Worm (Caenorhabditis elegans) whole organism, L2 larva: ENCODE results near the gene lpr-4.
A peak's percentile ranks its signal among the peaks of the same experiment; 100 is the strongest.

Experiments
- C34F6.9 ChIP-seq: fragments of 150-350 bp; optimal IDR thresholded peaks from 2 replicates; lab custom pipeline; 2014; ENCODE audit warnings: missing biosample characterization, missing genetic modification characterization
- F13H6.1 ChIP-seq: sonication (generic microtip); optimal IDR thresholded peaks from 2 replicates; lab custom pipeline; 2016; ENCODE audit warnings: missing genetic modification characterization, missing compliant biosample characterization
- Y55F3AM.14 ChIP-seq: fragments of 200-800 bp; sonication (Bioruptor generic); optimal IDR thresholded peaks from 2 replicates; lab custom pipeline; 2018; ENCODE audit warnings: mild to moderate bottlenecking, missing genetic modification characterization, missing compliant biosample characterization
- ZK546.5 ChIP-seq: sonication (generic microtip); optimal IDR thresholded peaks from 2 replicates; lab custom pipeline; 2017; ENCODE audit warnings: missing biosample characterization, missing genetic modification characterization
- alr-1 ChIP-seq: fragments of 150-350 bp; optimal IDR thresholded peaks from 2 replicates; lab custom pipeline; 2014; ENCODE audit warnings: missing biosample characterization, missing genetic modification characterization
- aly-2 ChIP-seq: fragments of 150-350 bp; optimal IDR thresholded peaks from 2 replicates; lab custom pipeline; 2014; ENCODE audit warnings: missing biosample characterization, missing genetic modification characterization
- blmp-1 ChIP-seq: sonication (generic microtip); optimal IDR thresholded peaks from 2 replicates; lab custom pipeline; 2017; ENCODE audit warnings: missing genetic modification characterization, mild to moderate bottlenecking, missing compliant biosample characterization, antibody characterized with exemption, moderate library complexity; ENCODE audit not compliant: insufficient read depth
- ceh-16 ChIP-seq: fragments of 150-350 bp; optimal IDR thresholded peaks from 2 replicates; lab custom pipeline; 2014; ENCODE audit warnings: missing biosample characterization, missing genetic modification characterization
- ceh-82 ChIP-seq: fragments of 150-350 bp; optimal IDR thresholded peaks from 2 replicates; lab custom pipeline; 2014; ENCODE audit warnings: missing biosample characterization, missing genetic modification characterization
- crh-2 ChIP-seq: sonication (generic microtip); optimal IDR thresholded peaks from 2 replicates; lab custom pipeline; 2017; ENCODE audit warnings: missing biosample characterization, missing genetic modification characterization
- elt-1 ChIP-seq: fragments of 150-350 bp; optimal IDR thresholded peaks from 2 replicates; lab custom pipeline; 2014; ENCODE audit warnings: missing biosample characterization, missing genetic modification characterization
- elt-3 ChIP-seq: sonication (generic microtip); optimal IDR thresholded peaks from 2 replicates; lab custom pipeline; 2017; ENCODE audit warnings: missing biosample characterization, missing genetic modification characterization
- fos-1 ChIP-seq: fragments of 150-350 bp; optimal IDR thresholded peaks from 2 replicates; lab custom pipeline; 2014; ENCODE audit warnings: missing biosample characterization, missing genetic modification characterization
- lin-13 ChIP-seq: fragments of 150-350 bp; optimal IDR thresholded peaks from 2 replicates; lab custom pipeline; 2014; ENCODE audit warnings: missing biosample characterization, missing genetic modification reagents, missing genetic modification characterization
- mab-5 ChIP-seq: fragments of 150-350 bp; optimal IDR thresholded peaks from 2 replicates; lab custom pipeline; 2014; ENCODE audit warnings: missing biosample characterization, missing genetic modification characterization
- mbf-1 ChIP-seq: sonication (generic microtip); optimal IDR thresholded peaks from 2 replicates; lab custom pipeline; 2017; ENCODE audit warnings: missing biosample characterization, missing genetic modification characterization
- mdl-1 ChIP-seq, 2 experiments: fragments of 150-350 bp in 1 of 2; sonication (generic microtip) in 1 of 2; optimal IDR thresholded peaks; 2 replicates each; lab custom pipeline; 2017; ENCODE audit warnings: missing biosample characterization in 2 of 2, missing genetic modification characterization in 2 of 2
- nhr-11 ChIP-seq: fragments of 150-350 bp; optimal IDR thresholded peaks from 2 replicates; lab custom pipeline; 2014; ENCODE audit warnings: missing biosample characterization, missing genetic modification characterization
- nhr-12 ChIP-seq: fragments of 150-350 bp; optimal IDR thresholded peaks from 2 replicates; lab custom pipeline; 2014; ENCODE audit warnings: missing biosample characterization, missing genetic modification characterization
- nhr-21 ChIP-seq: fragments of 150-350 bp; optimal IDR thresholded peaks from 2 replicates; lab custom pipeline; 2014; ENCODE audit warnings: missing biosample characterization, missing genetic modification characterization
- nhr-23 ChIP-seq: fragments of 150-350 bp; optimal IDR thresholded peaks from 2 replicates; lab custom pipeline; 2014; ENCODE audit warnings: missing biosample characterization, missing genetic modification reagents, missing genetic modification characterization
- nhr-237 ChIP-seq: fragments of 150-350 bp; optimal IDR thresholded peaks from 2 replicates; lab custom pipeline; 2014; ENCODE audit warnings: missing biosample characterization, missing genetic modification characterization
- nhr-6 ChIP-seq: fragments of 150-350 bp; optimal IDR thresholded peaks from 2 replicates; lab custom pipeline; 2014; ENCODE audit warnings: missing biosample characterization, missing genetic modification characterization
- nhr-77 ChIP-seq: fragments of 150-350 bp; optimal IDR thresholded peaks from 2 replicates; lab custom pipeline; 2014; ENCODE audit warnings: missing biosample characterization, missing genetic modification characterization
- peb-1 ChIP-seq: fragments of 150-350 bp; optimal IDR thresholded peaks from 2 replicates; lab custom pipeline; 2014; ENCODE audit warnings: missing biosample characterization, missing genetic modification characterization
- sem-4 ChIP-seq: fragments of 150-350 bp; optimal IDR thresholded peaks from 2 replicates; lab custom pipeline; 2014; ENCODE audit warnings: missing biosample characterization, missing genetic modification reagents, missing genetic modification characterization
- skn-1 ChIP-seq: sonication (generic microtip); optimal IDR thresholded peaks from 2 replicates; lab custom pipeline; 2017; ENCODE audit warnings: missing biosample characterization, missing genetic modification characterization
- sma-9 ChIP-seq, 2 experiments: fragments of 150-350 bp in 1 of 2; sonication (generic microtip) in 1 of 2; optimal IDR thresholded peaks; 2 replicates each; lab custom pipeline; 2014 to 2016; ENCODE audit warnings: missing genetic modification characterization in 2 of 2, mild to moderate bottlenecking in 1 of 2, missing biosample characterization in 1 of 2, missing compliant biosample characterization in 1 of 2, missing genetic modification reagents in 1 of 2, moderate library complexity in 1 of 2
- snpc-4 ChIP-seq: fragments of 150-350 bp; optimal IDR thresholded peaks from 2 replicates; lab custom pipeline; 2014; ENCODE audit warnings: missing biosample characterization, missing genetic modification characterization
- unc-39 ChIP-seq: fragments of 150-350 bp; optimal IDR thresholded peaks from 2 replicates; lab custom pipeline; 2014; ENCODE audit warnings: missing biosample characterization, missing genetic modification characterization
- unc-62 ChIP-seq: fragments of 150-350 bp; optimal IDR thresholded peaks from 2 replicates; lab custom pipeline; 2014; ENCODE audit warnings: missing biosample characterization, missing genetic modification reagents, missing genetic modification characterization
- ztf-1 ChIP-seq: fragments of 200-800 bp; sonication (Bioruptor generic); conservative IDR thresholded peaks from 2 replicates; pipeline ENCODE4 v1.3.6; 2022; ENCODE audit warnings: missing genetic modification characterization, missing compliant biosample characterization
- ztf-4 ChIP-seq: fragments of 150-350 bp; optimal IDR thresholded peaks from 2 replicates; lab custom pipeline; 2014; ENCODE audit warnings: missing biosample characterization, missing genetic modification characterization

The lpr-4 gene

ce11 chrX:11035563-11035962 is 29.4 kb upstream of the lpr-4 start (continued):
- TF ChIP-seq peb-1 (tag; lab: Kevin White, UChicago) = no peak
- TF ChIP-seq mbf-1 (tag; lab: Kevin White, UChicago) = no peak
- peak; percentile 28 for TF ChIP-seq mab-5 (tag; lab: Kevin White, UChicago)
- TF ChIP-seq nhr-12 (tag; lab: Kevin White, UChicago) = no peak
- no peak for TF ChIP-seq sem-4 (tag; lab: Kevin White, UChicago)
- TF ChIP-seq skn-1 (tag; lab: Kevin White, UChicago) = no peak
- no peak for TF ChIP-seq crh-2 (tag; lab: Kevin White, UChicago)
- no peak for TF ChIP-seq alr-1
- no peak for TF ChIP-seq nhr-21 (tag; lab: Kevin White, UChicago)
- TF ChIP-seq fos-1 = no peak
- no peak for TF ChIP-seq nhr-77 (tag; lab: Kevin White, UChicago)
- TF ChIP-seq sma-9 (GFP tag; optimal IDR thresholded peaks at IDR 0.05; lab: Kevin White, UChicago) = peak; percentile 50
- TF ChIP-seq sma-9 (tag; optimal IDR thresholded peaks at IDR 0.05; lab: Kevin White, UChicago) = no peak
- no peak for TF ChIP-seq nhr-23 (tag; lab: Kevin White, UChicago)
- no peak for TF ChIP-seq ceh-16

ce11 chrX:11036114-11037087 is 28.5 kb upstream of the lpr-4 start:
- TF ChIP-seq fos-1 (peak; percentile 59), unc-39 (tag; lab: Kevin White, UChicago) (no peak), blmp-1 (tag; lab: Kevin White, UChicago) (peak; percentile 89), nhr-21 (tag; lab: Kevin White, UChicago) (peak; percentile 35), mdl-1 (tag; optimal IDR thresholded peaks at IDR 0.05; lab: Kevin White, UChicago) (peak in 1 of 2 experiments; percentile 0), lin-13 (no peak), crh-2 (tag; lab: Kevin White, UChicago) (peak; percentile 75), sem-4 (tag; lab: Kevin White, UChicago) (peak; percentile 34), sma-9 (GFP tag; optimal IDR thresholded peaks at IDR 0.05; lab: Kevin White, UChicago) (peak; percentile 26), sma-9 (tag; optimal IDR thresholded peaks at IDR 0.05; lab: Kevin White, UChicago) (no peak), nhr-6 (tag; lab: Kevin White, UChicago) (no peak), alr-1 (no peak), F13H6.1 (tag; lab: Kevin White, UChicago) (peak; percentile 36), mbf-1 (tag; lab: Kevin White, UChicago) (no peak)

- no peak for TF ChIP-seq fos-1
- no peak for TF ChIP-seq elt-3 (tag; lab: Kevin White, UChicago)
- no peak for TF ChIP-seq ZK546.5 (tag; lab: Kevin White, UChicago)
- no peak for TF ChIP-seq mbf-1 (tag; lab: Kevin White, UChicago)
- TF ChIP-seq blmp-1 (tag; lab: Kevin White, UChicago) = no peak
- no peak for TF ChIP-seq nhr-11
- no peak for TF ChIP-seq nhr-6 (tag; lab: Kevin White, UChicago)
- no peak for TF ChIP-seq ztf-1 (GFP tag; lab: Robert Waterston, UW)
- no peak for TF ChIP-seq Y55F3AM.14 (GFP tag; lab: Kevin White, UChicago)
- no peak for TF ChIP-seq ztf-4
- no peak for TF ChIP-seq unc-62
- no peak for TF ChIP-seq ceh-82 (tag; lab: Kevin White, UChicago)
- TF ChIP-seq elt-1 = no peak
- no peak for TF ChIP-seq C34F6.9 (tag; lab: Kevin White, UChicago)
- TF ChIP-seq alr-1 = no peak
- TF ChIP-seq, all 48 proteins: peak for 0
These were observed 26.7 kb upstream of the lpr-4 start for ce11 chrX:11038221-11038620.

ce11 chrX:11042777-11043176 is 22.1 kb upstream of the lpr-4 start, which contains the start of gene C09F12.3:
Gene C09F12.3 (minus strand): TSS chrX:11042877.
- TF ChIP-seq ztf-4 (no peak), blmp-1 (tag; lab: Kevin White, UChicago) (no peak), sem-4 (tag; lab: Kevin White, UChicago) (no peak), aly-2 (tag; lab: Kevin White, UChicago) (no peak), ceh-82 (tag; lab: Kevin White, UChicago) (no peak), mbf-1 (tag; lab: Kevin White, UChicago) (no peak), C34F6.9 (tag; lab: Kevin White, UChicago) (no peak), nhr-237 (no peak), snpc-4 (tag; lab: Kevin White, UChicago) (no peak)
